Worm (Caenorhabditis elegans): Measurements from ENCODE around the gene srv-4.

The srv-4 gene

DNA sequence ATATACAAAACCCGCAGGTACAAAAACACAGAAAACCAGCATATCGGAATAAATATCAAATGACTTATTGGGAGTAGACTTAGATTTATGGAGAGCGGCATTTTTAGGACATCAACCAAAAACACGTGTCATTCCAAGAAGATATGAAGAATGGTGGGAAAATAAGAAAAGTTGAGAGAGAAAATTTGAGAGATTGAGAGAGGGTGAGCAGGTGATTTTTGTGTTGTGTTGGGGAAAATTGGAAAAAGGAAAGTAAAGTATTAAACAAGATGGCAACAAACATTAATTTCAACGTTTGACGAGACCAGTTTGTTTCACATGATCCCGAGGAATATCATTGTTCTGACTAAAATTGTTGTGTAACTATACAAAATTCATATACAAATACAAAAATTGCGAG lies at the start of gene srv-4:
TSS of gene srv-4 (minus strand) at position 101 of the 400 bp plus-strand sequence.
- TF ChIP-seq unc-62 (GFP tag; optimal IDR thresholded peaks at IDR 0.05) = no peak

DNA sequence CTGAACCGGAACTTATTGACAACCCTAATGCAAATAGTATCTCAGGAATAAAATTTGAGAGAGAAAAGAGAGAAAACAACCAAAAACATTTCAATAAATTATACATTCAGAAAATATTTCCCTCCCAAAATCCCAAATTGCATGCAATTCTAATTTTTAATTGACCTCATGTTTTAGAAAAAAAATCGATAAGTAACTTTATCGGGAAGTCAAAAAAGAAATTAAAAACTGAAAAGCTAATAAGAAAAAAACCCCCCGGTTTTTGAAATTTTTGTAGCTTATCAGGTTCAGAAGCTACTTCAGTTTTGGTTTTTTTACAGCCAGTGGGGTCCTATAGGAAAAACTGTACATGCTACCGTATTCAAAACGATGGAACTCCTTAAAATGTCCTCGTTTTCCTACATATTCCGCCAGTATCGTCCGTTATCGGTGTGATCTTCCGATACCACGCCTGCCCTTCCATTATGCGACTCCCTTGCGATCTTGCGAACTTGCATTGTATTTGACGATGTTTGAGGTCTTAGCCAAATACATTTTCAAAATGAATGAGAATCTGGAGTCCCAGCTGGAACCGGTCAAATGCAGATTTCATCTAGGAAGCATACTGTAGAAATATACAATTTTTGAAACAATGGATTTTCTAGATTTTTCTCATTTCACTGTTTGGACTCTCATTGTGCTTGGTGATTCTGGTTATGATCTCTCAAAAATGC lies 48.1 kb upstream of the srv-4 start, which contains the start of the genes W03B1.3 and oac-51:
TSS of gene W03B1.3 (minus strand) at position 101 of the 713 bp plus-strand sequence.
TSS of gene oac-51 (plus strand) at position 663 of the 713 bp plus-strand sequence.
- TF ChIP-seq unc-62 (GFP tag; optimal IDR thresholded peaks at IDR 0.05) = no peak

DNA sequence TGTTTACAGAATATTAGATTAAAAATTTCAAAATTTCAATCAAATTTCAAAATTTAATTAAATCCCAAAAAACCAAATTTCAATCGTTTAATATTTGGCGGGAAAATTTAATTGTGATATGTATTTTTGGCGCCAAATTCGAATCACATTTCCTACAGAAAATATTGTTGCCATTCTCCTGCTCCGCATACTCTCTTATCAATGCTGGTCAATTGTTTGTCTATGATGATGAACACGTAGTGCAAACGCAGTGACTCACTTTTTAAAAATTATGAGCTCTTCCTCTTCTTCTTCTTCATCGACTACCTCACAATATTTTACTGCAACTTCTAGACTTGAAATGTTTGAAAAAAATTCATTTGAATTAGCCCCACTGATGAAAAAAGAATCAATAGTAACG lies 38.2 kb upstream of the srv-4 start, which contains the start of gene trpl-2:
TSS of gene trpl-2 (plus strand) at position 210 of the 400 bp plus-strand sequence.
- TF ChIP-seq unc-62 (GFP tag; optimal IDR thresholded peaks at IDR 0.05) = no peak

DNA sequence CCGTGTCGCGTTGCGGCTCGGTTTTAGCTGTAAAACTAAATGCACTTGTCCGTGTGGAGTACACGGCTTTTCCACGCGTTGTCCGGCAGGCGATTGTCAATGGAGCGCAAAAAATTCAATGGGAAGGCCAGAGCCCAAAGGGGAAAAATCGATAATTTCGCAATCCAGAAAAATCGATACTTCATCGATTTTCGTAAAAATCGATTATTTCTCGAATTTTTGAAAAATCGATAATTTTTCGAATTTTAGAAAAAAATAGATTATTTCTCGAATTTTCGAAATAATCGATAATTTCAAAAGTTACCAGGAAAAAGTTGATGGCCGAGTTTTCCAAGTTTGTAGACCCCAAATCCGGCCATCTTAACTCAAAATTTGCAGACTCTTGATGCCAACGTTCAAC lies 31.2 kb upstream of the srv-4 start:
- no peak for TF ChIP-seq unc-62 (GFP tag; optimal IDR thresholded peaks at IDR 0.05)

DNA sequence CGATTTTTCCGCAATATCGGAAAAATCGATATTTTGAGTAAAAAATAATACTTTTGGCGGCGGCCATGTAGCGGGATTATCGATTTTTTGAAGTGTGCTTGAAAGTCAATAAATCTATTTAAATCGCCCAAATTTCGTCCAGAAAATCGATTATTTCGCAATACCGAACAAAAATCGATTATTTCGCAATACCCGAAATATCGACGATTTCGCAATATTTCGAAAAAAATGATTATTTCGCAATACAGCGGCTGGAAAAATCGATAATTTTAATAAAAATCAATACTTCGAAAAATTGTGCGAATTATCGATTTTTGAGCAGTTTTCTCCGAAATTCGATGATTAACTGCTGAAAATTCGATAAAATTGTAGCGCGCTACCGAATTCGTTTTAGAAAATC lies 29.8 kb upstream of the srv-4 start:
- TF ChIP-seq unc-62 (GFP tag; optimal IDR thresholded peaks at IDR 0.05) = no peak

DNA sequence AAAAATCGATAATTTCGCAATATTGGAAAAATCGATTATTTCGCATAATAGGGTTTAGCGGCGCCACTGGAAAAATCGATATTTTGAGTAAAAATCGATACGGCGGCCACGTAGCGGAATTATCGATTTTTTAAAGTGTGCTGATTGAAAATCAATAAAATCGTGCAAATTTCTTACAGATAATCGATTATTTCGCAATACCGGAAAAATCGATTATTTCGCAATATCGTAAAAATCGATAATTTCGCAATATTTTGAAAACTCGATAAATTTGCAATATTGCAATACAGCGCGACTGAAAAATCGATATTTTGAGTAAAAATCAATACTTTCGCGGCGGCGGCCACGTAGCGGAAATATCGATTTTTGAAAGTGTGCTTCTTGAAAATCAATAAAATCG lies 29.4 kb upstream of the srv-4 start:
- no peak for TF ChIP-seq unc-62 (GFP tag; optimal IDR thresholded peaks at IDR 0.05)

DNA sequence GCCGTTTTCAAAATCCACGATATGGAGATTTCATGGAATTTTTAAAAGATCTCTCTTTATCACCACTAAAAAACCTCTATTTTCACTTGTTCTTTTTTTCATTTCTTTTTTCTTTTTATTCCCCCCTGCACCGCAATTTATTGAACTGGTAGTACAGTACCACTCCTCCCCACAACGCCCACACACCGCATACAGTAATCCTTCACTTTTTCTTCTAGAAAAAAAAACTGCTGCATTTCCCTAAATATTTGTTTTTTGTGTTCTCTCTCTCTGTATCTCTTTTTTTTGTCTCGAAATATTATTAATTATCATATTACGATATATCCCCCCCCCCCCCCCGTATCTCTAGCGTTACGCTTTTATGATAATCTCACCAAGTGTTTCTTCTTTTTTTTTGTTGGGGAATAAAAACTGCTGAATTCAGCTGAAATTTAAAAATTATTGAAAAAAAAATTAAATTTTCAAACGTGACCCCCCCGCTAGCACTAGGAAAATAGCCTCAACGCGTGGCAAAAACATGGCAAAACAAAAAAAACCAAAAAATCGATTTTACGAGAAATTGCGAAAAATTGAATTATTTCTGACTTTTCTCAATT lies 28.7 kb upstream of the srv-4 start, which contains the start of gene Y24D9B.1:
TSS of gene Y24D9B.1 (plus strand) at position 546 of the 596 bp plus-strand sequence.
- TF ChIP-seq unc-62 (GFP tag; optimal IDR thresholded peaks at IDR 0.05) = no peak

DNA sequence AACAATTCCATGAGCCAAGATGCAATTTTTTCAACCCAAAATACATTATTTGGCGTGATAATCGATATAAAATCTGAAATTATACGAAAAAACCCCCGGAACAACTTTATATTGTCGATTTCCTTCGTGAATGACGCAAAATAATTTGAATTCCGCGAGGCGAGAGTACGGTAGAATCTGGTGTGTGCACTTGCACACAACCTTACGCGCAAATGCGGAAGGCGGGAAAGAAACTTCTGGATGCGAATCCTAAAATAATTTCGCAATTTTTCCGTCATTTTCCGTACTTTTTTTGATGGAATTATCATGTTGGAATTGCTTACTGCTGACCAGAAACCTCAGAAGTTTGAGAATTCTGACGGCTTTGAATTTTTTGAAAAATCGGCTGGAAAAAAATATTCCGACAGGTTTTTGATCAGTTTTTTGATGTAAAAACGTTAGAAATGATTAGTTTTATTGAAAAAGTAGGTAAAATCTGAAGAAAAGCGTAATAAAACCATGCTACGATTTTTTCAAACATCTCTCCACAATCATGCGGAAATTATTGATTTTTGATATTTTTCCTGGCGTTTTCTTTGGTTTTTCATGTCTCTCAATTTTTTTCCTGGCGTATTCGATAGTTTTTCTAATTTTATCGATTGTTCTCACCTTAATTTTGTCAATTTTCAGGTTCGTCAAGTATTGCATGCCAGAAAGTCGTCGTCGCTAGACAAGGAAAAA lies 19.2 kb upstream of the srv-4 start, which contains the start of gene set-9:
TSS of gene set-9 (plus strand) at position 670 of the 720 bp plus-strand sequence.
- no peak for TF ChIP-seq unc-62 (GFP tag; optimal IDR thresholded peaks at IDR 0.05)

DNA sequence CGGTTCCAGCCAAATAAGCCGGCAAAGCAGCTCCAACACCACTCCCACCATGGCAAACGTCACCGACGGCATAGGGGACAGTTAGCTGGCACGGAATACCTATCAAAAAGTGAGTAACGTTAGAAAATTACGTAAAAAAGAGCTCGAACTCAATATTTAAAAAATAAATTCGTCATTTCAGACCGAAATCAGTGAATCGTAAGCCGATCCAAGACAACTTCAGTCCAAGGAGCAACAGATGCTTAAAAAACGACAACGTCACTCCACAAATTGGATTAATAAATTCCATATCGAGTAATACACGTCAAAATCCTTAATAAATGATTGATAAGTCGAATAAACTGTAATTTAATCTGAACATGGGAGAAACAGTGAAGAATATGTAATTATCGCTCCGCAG lies 18.1 kb upstream of the srv-4 start:
- no peak for TF ChIP-seq unc-62 (GFP tag; optimal IDR thresholded peaks at IDR 0.05)

DNA sequence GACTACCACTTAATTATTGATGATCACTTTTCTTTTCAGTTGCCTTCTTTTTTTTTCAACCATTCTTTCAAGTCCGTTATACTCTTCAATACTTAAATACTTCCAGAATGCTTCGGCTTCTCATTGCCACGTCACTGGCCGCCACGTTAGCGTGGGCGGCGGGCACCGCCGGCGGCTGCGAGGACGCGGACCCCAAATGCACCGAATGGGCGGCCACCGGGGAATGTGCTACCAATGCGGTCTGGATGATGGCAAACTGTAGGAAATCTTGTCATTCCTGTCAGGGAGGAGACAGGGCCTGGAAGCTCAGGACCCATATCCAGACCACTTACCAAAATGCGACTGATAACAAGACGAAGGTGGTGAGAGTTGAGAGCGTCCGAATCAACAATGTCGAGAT lies 13.0 kb upstream of the srv-4 start, which contains the start of gene lgc-22:
TSS of gene lgc-22 (plus strand) at position 105 of the 400 bp plus-strand sequence.
- no peak for TF ChIP-seq unc-62 (GFP tag; optimal IDR thresholded peaks at IDR 0.05)

DNA sequence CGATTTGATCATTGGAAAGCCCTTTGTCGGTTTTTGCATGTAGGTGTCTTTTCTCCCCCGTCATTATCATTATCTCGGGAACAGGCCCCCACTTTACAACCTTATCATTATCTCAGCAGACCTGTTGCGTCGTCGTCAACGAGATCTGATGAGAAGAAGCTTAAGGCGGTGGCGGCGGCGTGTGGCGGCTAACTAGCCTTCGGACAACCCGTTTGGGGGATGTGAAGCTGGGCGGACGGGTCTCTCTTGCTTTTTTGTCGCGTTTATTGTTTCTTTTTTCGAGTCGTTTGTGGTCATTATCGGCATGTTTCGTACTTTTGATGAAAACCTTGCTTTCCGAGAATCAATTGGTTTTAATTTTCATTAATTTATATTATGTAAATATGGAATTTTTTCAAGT lies 11.8 kb upstream of the srv-4 start:
- TF ChIP-seq unc-62 (GFP tag; optimal IDR thresholded peaks at IDR 0.05) = no peak

DNA sequence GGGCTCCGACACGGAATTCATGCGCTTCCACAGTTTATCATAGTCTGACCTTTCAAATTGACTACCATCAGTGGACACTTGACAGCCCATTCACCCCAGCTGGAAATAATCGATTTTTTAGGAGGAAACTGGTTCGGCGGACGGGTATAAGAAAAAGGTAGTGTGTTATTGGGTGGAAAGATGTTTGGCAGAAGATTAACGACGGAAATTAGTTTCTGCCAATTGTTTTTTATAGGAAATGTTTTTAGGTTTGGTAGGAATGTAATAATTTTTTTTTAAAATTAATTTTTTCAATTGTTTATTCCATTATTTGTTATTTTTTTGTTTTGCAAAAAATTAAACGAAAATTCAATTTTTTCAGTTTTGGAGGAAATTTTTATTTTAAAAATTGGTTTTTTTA lies 10.8 kb upstream of the srv-4 start, which contains the start of gene F15E6.9:
TSS of gene F15E6.9 (minus strand) at position 101 of the 400 bp plus-strand sequence.
- no peak for TF ChIP-seq unc-62 (GFP tag; optimal IDR thresholded peaks at IDR 0.05)

DNA sequence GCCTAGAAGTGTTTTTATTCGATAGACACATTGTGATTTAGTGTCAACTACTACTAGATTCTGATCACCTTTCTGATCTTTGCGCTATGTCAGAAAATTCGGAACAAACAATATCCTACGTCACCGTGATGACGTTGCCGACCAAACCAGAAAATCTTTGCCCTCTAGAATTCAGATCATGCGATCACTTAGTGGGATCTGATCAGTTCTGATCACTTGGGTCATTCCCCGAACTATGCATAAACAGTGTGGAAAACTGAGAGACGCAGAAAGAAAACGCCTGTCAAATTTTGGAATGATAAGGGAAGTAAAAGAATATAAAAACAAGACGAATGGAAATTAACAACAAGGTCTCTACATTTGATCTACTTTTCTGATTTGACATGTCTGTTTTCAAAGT lies 6.3 kb upstream of the srv-4 start, which contains the start of gene F15E6.3:
TSS of gene F15E6.3 (plus strand) at position 344 of the 400 bp plus-strand sequence.
- no peak for TF ChIP-seq unc-62 (GFP tag; optimal IDR thresholded peaks at IDR 0.05)

DNA sequence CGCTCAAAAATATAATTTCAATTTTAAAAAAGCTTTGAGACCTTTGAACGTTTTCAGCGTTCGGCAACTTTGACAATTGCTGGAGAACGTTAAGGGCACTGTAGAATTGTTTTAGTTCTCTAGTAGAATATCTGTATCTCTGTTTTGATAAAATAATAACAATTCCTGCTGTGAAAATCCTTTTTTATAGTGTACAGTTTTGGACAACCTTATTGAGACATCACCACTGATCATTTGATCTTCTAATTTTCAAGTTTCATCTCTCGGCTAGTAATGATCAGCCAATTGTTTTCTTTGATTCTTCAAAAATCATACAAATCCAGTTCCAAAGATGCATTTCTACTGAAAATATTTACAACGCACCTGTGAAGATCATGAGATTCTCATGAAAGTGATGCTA lies 4.3 kb upstream of the srv-4 start, which contains the start of gene F15E6.10:
TSS of gene F15E6.10 (plus strand) at position 301 of the 400 bp plus-strand sequence.
- TF ChIP-seq unc-62 (GFP tag; optimal IDR thresholded peaks at IDR 0.05) = no peak

DNA sequence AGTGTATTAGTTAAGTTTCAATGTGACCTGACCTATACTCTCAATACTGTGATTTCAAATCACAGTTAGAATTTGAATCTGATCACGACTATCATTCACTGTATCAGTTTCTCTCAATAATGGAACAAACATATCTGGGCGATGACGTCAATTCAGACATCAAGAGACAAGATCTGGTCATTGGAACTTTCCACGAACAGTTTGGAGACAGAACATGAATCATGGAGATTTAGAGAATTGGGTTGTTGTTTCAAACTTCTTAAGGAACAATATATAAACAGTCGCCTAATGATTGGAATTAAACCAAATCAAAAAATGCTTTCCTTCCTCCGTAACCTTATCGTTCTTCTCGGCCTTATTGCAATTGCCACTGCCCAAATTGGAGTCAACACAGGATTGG lies 2.9 kb upstream of the srv-4 start, which contains the start of gene F15E6.4:
TSS of gene F15E6.4 (plus strand) at position 301 of the 400 bp plus-strand sequence.
- TF ChIP-seq unc-62 (GFP tag; optimal IDR thresholded peaks at IDR 0.05) = no peak

DNA sequence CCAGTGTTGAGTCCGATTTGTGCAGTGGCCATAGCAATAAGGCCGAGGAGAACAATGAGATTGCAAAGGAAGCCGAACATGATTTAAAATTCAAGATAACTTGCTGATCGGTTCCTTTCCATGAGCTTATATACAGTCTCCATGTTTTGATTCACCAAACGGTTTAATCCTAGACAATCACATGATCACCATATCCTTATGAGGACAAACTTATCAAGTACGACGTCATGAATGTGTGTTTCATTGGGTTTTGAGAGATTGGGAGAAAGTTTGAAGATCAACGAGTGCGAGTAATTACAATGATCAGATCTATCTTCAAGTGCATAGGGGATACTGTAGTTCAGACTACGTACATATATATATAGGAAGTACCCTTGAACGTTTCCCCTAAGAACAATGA lies 2.2 kb upstream of the srv-4 start, which contains the start of gene dct-7:
TSS of gene dct-7 (minus strand) at position 101 of the 400 bp plus-strand sequence.
- TF ChIP-seq unc-62 (GFP tag; optimal IDR thresholded peaks at IDR 0.05) = no peak

Measured in whole organism, dauer.